Worm (Caenorhabditis elegans): ENCODE data around the gene F41G3.5.
A peak's percentile ranks its signal among the peaks of the same experiment; 100 is the strongest.

F41G3.5 gene

DNA sequence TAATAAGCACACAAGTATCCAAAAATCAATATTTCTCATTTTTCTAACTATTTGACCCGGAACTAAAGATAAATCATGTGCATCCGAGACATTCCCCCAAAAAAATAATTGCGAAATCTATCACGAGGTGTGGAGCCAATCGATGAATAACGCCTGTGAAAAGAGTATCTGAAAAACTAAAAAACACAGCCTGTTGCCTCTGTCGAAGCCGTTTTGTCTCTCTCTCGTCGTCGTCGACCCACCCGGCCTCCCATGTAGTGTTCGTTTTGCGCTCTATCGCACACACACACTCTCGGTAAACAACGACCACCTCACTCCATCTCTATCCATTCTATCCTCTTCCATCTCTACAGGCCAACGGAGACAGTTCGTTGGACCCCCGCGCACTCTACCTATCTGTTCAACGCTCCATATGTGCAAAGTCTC is 36.2 kb downstream of the F41G3.5 start:
- TF ChIP-seq gei-8 (GFP tag; optimal IDR thresholded peaks at IDR 0.05) (no peak), T26A8.4 (GFP tag; IDR thresholded peaks at IDR 0.05) (0 out of 2 replicates have a peak, but pooled peaks have one; percentile 50), sdz-12 (GFP tag; optimal IDR thresholded peaks at IDR 0.05) (no peak), mxl-3 (GFP tag; optimal IDR thresholded peaks at IDR 0.05) (peak; percentile 75), ceh-28 (tag; optimal IDR thresholded peaks at IDR 0.05) (peak; percentile 34), D1046.2 (GFP tag; IDR thresholded peaks at IDR 0.05) (peak; percentile 77; the same call in 1 of the 2 replicates), lin-15B (tag; optimal IDR thresholded peaks at IDR 0.05) (no peak), fkh-10 (GFP tag; optimal IDR thresholded peaks at IDR 0.05) (no peak), ztf-7 (tag; optimal IDR thresholded peaks at IDR 0.05) (no peak), nhr-76 (tag; optimal IDR thresholded peaks at IDR 0.05) (no peak), zip-2 (tag; optimal IDR thresholded peaks at IDR 0.05) (no peak), egl-43 (GFP tag; IDR thresholded peaks at IDR 0.05) (peak; percentile 58; the same call in 1 of the 2 replicates), hmg-1.1 (GFP tag; IDR thresholded peaks at IDR 0.05) (peak; percentile 68), aly-2 (tag; optimal IDR thresholded peaks at IDR 0.05) (no peak), daf-16 (GFP tag; optimal IDR thresholded peaks at IDR 0.05) (peak in 1 of 2 experiments; percentile 57), daf-16 (tag; optimal IDR thresholded peaks at IDR 0.05) (peak; percentile 20), arid-1 (GFP tag; conservative IDR thresholded peaks at IDR 0.05) (0 out of 2 replicates have a peak, but pooled peaks have one; percentile 40), lin-29 (GFP tag; IDR thresholded peaks at IDR 0.05) (no peak), nhr-111 (GFP tag; optimal IDR thresholded peaks at IDR 0.05) (no peak), nhr-48 (tag; optimal IDR thresholded peaks at IDR 0.05) (no peak), mes-2 (tag; optimal IDR thresholded peaks at IDR 0.05; ENCODE audit: poor library complexity, severe bottlenecking) (peak; percentile 47), dmd-9 (GFP tag; IDR thresholded peaks at IDR 0.05) (no peak), set-16 (GFP tag; IDR thresholded peaks at IDR 0.05) (no peak), ZK546.5 (tag; optimal IDR thresholded peaks at IDR 0.05) (no peak), nhr-28 (tag; optimal IDR thresholded peaks at IDR 0.05) (peak; percentile 80), ceh-20 (GFP tag; IDR thresholded peaks at IDR 0.05) (peak; percentile 77), nhr-11 (tag; optimal IDR thresholded peaks at IDR 0.05) (peak; percentile 70), aha-1 (tag) (peak; percentile 90), dve-1 (tag; optimal IDR thresholded peaks at IDR 0.05; ENCODE audit: insufficient read depth) (peak; percentile 27), hlh-11 (tag; optimal IDR thresholded peaks at IDR 0.05) (peak; percentile 69), mdl-1 (tag; optimal IDR thresholded peaks at IDR 0.05) (no peak), zfp-3 (GFP tag; conservative IDR thresholded peaks at IDR 0.05) (no peak), T20F7.1 (GFP tag; optimal IDR thresholded peaks at IDR 0.05) (peak; percentile 49), hlh-30 (tag; optimal IDR thresholded peaks at IDR 0.05; ENCODE audit: insufficient read depth) (peak; percentile 95), nhr-6 (tag; optimal IDR thresholded peaks at IDR 0.05) (no peak), F44E2.7 (GFP tag; IDR thresholded peaks at IDR 0.05) (no peak), lin-13 (GFP tag; optimal IDR thresholded peaks at IDR 0.05) (peak; percentile 40), Y48G9A.11 (GFP tag; IDR thresholded peaks at IDR 0.05) (no peak), vab-7 (GFP tag; IDR thresholded peaks at IDR 0.05) (no peak), mep-1 (tag; optimal IDR thresholded peaks at IDR 0.05) (peak; percentile 68), daf-19 (GFP tag; conservative IDR thresholded peaks at IDR 0.05) (no peak), jun-1 (tag; optimal IDR thresholded peaks at IDR 0.05) (no peak), F26F4.8 (GFP tag; conservative IDR thresholded peaks at IDR 0.05) (no peak), tag-97 (GFP tag; IDR thresholded peaks at IDR 0.05) (no peak), lim-7 (GFP tag; IDR thresholded peaks at IDR 0.05) (no peak), nhr-42 (GFP tag; IDR thresholded peaks at IDR 0.05) (no peak), ceh-32 (tag; optimal IDR thresholded peaks at IDR 0.05; ENCODE audit: poor library complexity) (no peak), Y75B8A.6 (GFP tag; IDR thresholded peaks at IDR 0.05) (no peak), dmd-6 (GFP tag; IDR thresholded peaks at IDR 0.05) (peak; percentile 44), R02D3.7 (tag; optimal IDR thresholded peaks at IDR 0.05) (no peak), ceh-62 (tag; optimal IDR thresholded peaks at IDR 0.05) (no peak), madf-5 (GFP tag; IDR thresholded peaks at IDR 0.05) (no peak)

All from whole organism, L4 larva.